8 worm cellular contexts compared by ENCODE assay signal in genomic region chrII:7337469-7337893, ce11.
A peak's percentile ranks its signal among the peaks of the same experiment; 100 is the strongest.
TF ChIP-seq lines count a peak whose summit lies in the region.

No protein-coding gene starts in this region.

TF ChIP-seq in whole organism, L1 larva, 84 proteins besides CTCF, POLR2A, EP300 and RAD21 (continues in another document):
- TF ChIP-seq C04F5.9 (tag; optimal IDR thresholded peaks at IDR 0.05; lab: Kevin White, UChicago), result no peak
- TF ChIP-seq C16A3.4 (tag; optimal IDR thresholded peaks at IDR 0.05; lab: Kevin White, UChicago), result peak; percentile 57
- TF ChIP-seq isw-1 (GFP tag; IDR thresholded peaks at IDR 0.05; lab: Robert Waterston, UW), result 0 out of 2 replicates have a peak, but pooled peaks have one; percentile 7
- TF ChIP-seq nhr-76 (tag; optimal IDR thresholded peaks at IDR 0.05; lab: Kevin White, UChicago), result no peak
- TF ChIP-seq fkh-10 (GFP tag; optimal IDR thresholded peaks at IDR 0.05; lab: Kevin White, UChicago), result no peak
- TF ChIP-seq snu-23 (GFP tag; optimal IDR thresholded peaks at IDR 0.05; lab: Kevin White, UChicago), result peak; percentile 83
- TF ChIP-seq ceh-88 (GFP tag; IDR thresholded peaks at IDR 0.05; lab: Robert Waterston, UW), result no peak
- TF ChIP-seq tbx-2 (tag; optimal IDR thresholded peaks at IDR 0.05; lab: Kevin White, UChicago), result peak; percentile 78
- peak; percentile 59 for TF ChIP-seq fkh-8 (tag; optimal IDR thresholded peaks at IDR 0.05; lab: Kevin White, UChicago)
- TF ChIP-seq xbp-1 (tag; optimal IDR thresholded peaks at IDR 0.05; lab: Kevin White, UChicago), result peak; percentile 74
- no peak for TF ChIP-seq efl-3 (GFP tag; optimal IDR thresholded peaks at IDR 0.05; lab: Kevin White, UChicago)

TF ChIP-seq in whole organism, L2 larva, 48 proteins besides CTCF, POLR2A, EP300 and RAD21 (continues in another document):
- no peak for TF ChIP-seq nhr-77 (tag; optimal IDR thresholded peaks at IDR 0.05; lab: Kevin White, UChicago)
- TF ChIP-seq gmeb-1 (tag; optimal IDR thresholded peaks at IDR 0.05; lab: Kevin White, UChicago), result peak; percentile 59
- peak; percentile 90 for TF ChIP-seq blmp-1 (tag; optimal IDR thresholded peaks at IDR 0.05; lab: Kevin White, UChicago; ENCODE audit: insufficient read depth)
- TF ChIP-seq Y55F3AM.14 (GFP tag; optimal IDR thresholded peaks at IDR 0.05; lab: Kevin White, UChicago), result peak; percentile 50
- TF ChIP-seq R02D3.7 (tag; optimal IDR thresholded peaks at IDR 0.05; lab: Kevin White, UChicago), result no peak
- TF ChIP-seq nhr-25 (tag; optimal IDR thresholded peaks at IDR 0.05; lab: Kevin White, UChicago), result peak; percentile 95
- no peak for TF ChIP-seq unc-39 (tag; optimal IDR thresholded peaks at IDR 0.05; lab: Kevin White, UChicago)
- TF ChIP-seq egl-27 (tag; optimal IDR thresholded peaks at IDR 0.05; lab: Kevin White, UChicago), result peak; percentile 75
- TF ChIP-seq crh-2 (tag; optimal IDR thresholded peaks at IDR 0.05; lab: Kevin White, UChicago), result peak; percentile 94
- peak; percentile 34 for TF ChIP-seq snpc-4 (tag; optimal IDR thresholded peaks at IDR 0.05; lab: Kevin White, UChicago)
- TF ChIP-seq ztf-4 (tag; optimal IDR thresholded peaks at IDR 0.05; lab: Kevin White, UChicago), result peak; percentile 72

TF ChIP-seq in whole organism, L3 larva, 47 proteins besides CTCF, POLR2A, EP300 and RAD21 (continues in another document):
- TF ChIP-seq nhr-25 (tag; optimal IDR thresholded peaks at IDR 0.05; lab: Kevin White, UChicago) (peak; percentile 90), R02D3.7 (tag; optimal IDR thresholded peaks at IDR 0.05; lab: Kevin White, UChicago) (peak; percentile 10), nhr-11 (tag; optimal IDR thresholded peaks at IDR 0.05; lab: Kevin White, UChicago) (no peak), pqm-1 (tag; optimal IDR thresholded peaks at IDR 0.05; lab: Kevin White, UChicago) (peak; percentile 95), lin-15B (tag; optimal IDR thresholded peaks at IDR 0.05; lab: Kevin White, UChicago) (peak; percentile 2), elt-3 (tag; optimal IDR thresholded peaks at IDR 0.05; lab: Kevin White, UChicago) (peak in 2 of 3 experiments; percentile 34 to 69), nfya-1 (tag; optimal IDR thresholded peaks at IDR 0.05; lab: Kevin White, UChicago; ENCODE audit: insufficient read depth) (peak; percentile 72), hmg-11 (tag; optimal IDR thresholded peaks at IDR 0.05; lab: Kevin White, UChicago) (peak; percentile 61), nhr-237 (tag; optimal IDR thresholded peaks at IDR 0.05; lab: Kevin White, UChicago) (no peak), ama-1 (optimal IDR thresholded peaks at IDR 0.05; lab: Kevin White, UChicago) (peak; percentile 17), unc-39 (tag; optimal IDR thresholded peaks at IDR 0.05; lab: Kevin White, UChicago) (no peak), elt-2 (tag; optimal IDR thresholded peaks at IDR 0.05; lab: Kevin White, UChicago) (peak; percentile 94)

TF ChIP-seq in whole organism, L4 larva, 104 proteins besides CTCF, POLR2A, EP300 and RAD21 (continues in another document):
- TF ChIP-seq lin-1 (GFP tag; IDR thresholded peaks at IDR 0.05; lab: Robert Waterston, UW) (peak; percentile 62; the same call in 1 of the 2 replicates), ztf-7 (tag; optimal IDR thresholded peaks at IDR 0.05; lab: Kevin White, UChicago) (peak; percentile 36), nhr-102 (tag; optimal IDR thresholded peaks at IDR 0.05; lab: Kevin White, UChicago) (peak; percentile 92), dpl-1 (GFP tag; optimal IDR thresholded peaks at IDR 0.05; lab: Kevin White, UChicago) (peak; percentile 27), T26A8.4 (GFP tag; IDR thresholded peaks at IDR 0.05; lab: Robert Waterston, UW) (peak; percentile 59; the same call in 1 of the 2 replicates), mdt-29 (GFP tag; IDR thresholded peaks at IDR 0.05; lab: Robert Waterston, UW) (no peak), D1046.2 (GFP tag; IDR thresholded peaks at IDR 0.05; lab: Robert Waterston, UW) (no peak), lin-15B (tag; optimal IDR thresholded peaks at IDR 0.05; lab: Kevin White, UChicago) (no peak), nhr-77 (tag; optimal IDR thresholded peaks at IDR 0.05; lab: Kevin White, UChicago) (peak; percentile 83), daf-16 (GFP tag; optimal IDR thresholded peaks at IDR 0.05; lab: Kevin White, UChicago) (no peak), daf-16 (tag; optimal IDR thresholded peaks at IDR 0.05; lab: Kevin White, UChicago) (peak; percentile 59), daf-19 (GFP tag; conservative IDR thresholded peaks at IDR 0.05; lab: Robert Waterston, UW) (no peak)

TF ChIP-seq in whole organism, late embryonic, 69 proteins besides CTCF, POLR2A, EP300 and RAD21 (continues in another document):
- peak; percentile 3 for TF ChIP-seq nfya-1 (tag; optimal IDR thresholded peaks at IDR 0.05; lab: Kevin White, UChicago)
- peak; percentile 15 for TF ChIP-seq ceh-18 (tag; optimal IDR thresholded peaks at IDR 0.05; lab: Kevin White, UChicago)
- TF ChIP-seq T23F11.4 (GFP tag; optimal IDR thresholded peaks at IDR 0.05; lab: Kevin White, UChicago), result no peak
- TF ChIP-seq C38D4.7 (GFP tag; optimal IDR thresholded peaks at IDR 0.05; lab: Kevin White, UChicago), result no peak
- TF ChIP-seq che-1 (tag; optimal IDR thresholded peaks at IDR 0.05; lab: Kevin White, UChicago), result no peak
- no peak for TF ChIP-seq K09A11.1 (tag; optimal IDR thresholded peaks at IDR 0.05; lab: Kevin White, UChicago; ENCODE audit: insufficient read depth)
- TF ChIP-seq unc-86 (tag; optimal IDR thresholded peaks at IDR 0.05; lab: Kevin White, UChicago), result no peak
- peak; percentile 17 for TF ChIP-seq ceh-31 (tag; optimal IDR thresholded peaks at IDR 0.05; lab: Kevin White, UChicago)
- no peak for TF ChIP-seq pha-2 (tag; optimal IDR thresholded peaks at IDR 0.05; lab: Kevin White, UChicago)
- peak; percentile 63 for TF ChIP-seq hlh-30 (tag; optimal IDR thresholded peaks at IDR 0.05; lab: Kevin White, UChicago; ENCODE audit: insufficient read depth)
- TF ChIP-seq elt-2 (tag; optimal IDR thresholded peaks at IDR 0.05; lab: Kevin White, UChicago), result peak; percentile 36
- TF ChIP-seq dve-1 (tag; optimal IDR thresholded peaks at IDR 0.05; lab: Kevin White, UChicago), result peak; percentile 7

TF ChIP-seq in whole organism, midembryonic, 9 proteins besides CTCF, POLR2A, EP300 and RAD21:
- no peak for TF ChIP-seq med-1 (GFP tag; optimal IDR thresholded peaks at IDR 0.05; lab: Kevin White, UChicago; ENCODE audit: insufficient read depth)
- TF ChIP-seq cog-1 (tag; optimal IDR thresholded peaks at IDR 0.05; lab: Kevin White, UChicago), result peak; percentile 15
- no peak for TF ChIP-seq tab-1 (GFP tag; IDR thresholded peaks at IDR 0.05; lab: Robert Waterston, UW)

TF ChIP-seq in whole organism, mixed stage, embryonic, 35 proteins besides CTCF, POLR2A, EP300 and RAD21:
- no peak for TF ChIP-seq tbx-8 (GFP tag; optimal IDR thresholded peaks at IDR 0.05; lab: Kevin White, UChicago)
- no peak for TF ChIP-seq sptf-1 (tag; optimal IDR thresholded peaks at IDR 0.05; lab: Kevin White, UChicago)
- TF ChIP-seq pha-4 (tag; optimal IDR thresholded peaks at IDR 0.05; lab: Kevin White, UChicago), result peak; percentile 27
- TF ChIP-seq mep-1 (tag; optimal IDR thresholded peaks at IDR 0.05; lab: Kevin White, UChicago), result peak; percentile 50
- TF ChIP-seq nhr-28 (tag; optimal IDR thresholded peaks at IDR 0.05; lab: Kevin White, UChicago), result no peak
- no peak for TF ChIP-seq flh-1 (GFP tag; optimal IDR thresholded peaks at IDR 0.05; lab: Kevin White, UChicago)
- no peak for TF ChIP-seq zip-8 (tag; optimal IDR thresholded peaks at IDR 0.05; lab: Kevin White, UChicago)
- no peak for TF ChIP-seq nhr-2 (tag; optimal IDR thresholded peaks at IDR 0.05; lab: Kevin White, UChicago)

TF ChIP-seq in whole organism, young adult, 124 proteins besides CTCF, POLR2A, EP300 and RAD21 (continues in another document):
- TF ChIP-seq die-1 (tag; optimal IDR thresholded peaks at IDR 0.05; lab: Kevin White, UChicago) (peak; percentile 66), F33H1.4 (GFP tag; IDR thresholded peaks at IDR 0.05; lab: Robert Waterston, UW) (no peak), ztf-18 (tag; optimal IDR thresholded peaks at IDR 0.05; lab: Kevin White, UChicago) (no peak), ztf-22 (GFP tag; optimal IDR thresholded peaks at IDR 0.05; lab: Kevin White, UChicago) (peak; percentile 64), ceh-58 (GFP tag; IDR thresholded peaks at IDR 0.05; lab: Robert Waterston, UW) (no peak), him-1 (tag; optimal IDR thresholded peaks at IDR 0.05; lab: Kevin White, UChicago) (no peak), rpc-1 (optimal IDR thresholded peaks at IDR 0.05; lab: Kevin White, UChicago) (no peak), rpc-1 (tag; optimal IDR thresholded peaks at IDR 0.05; lab: Kevin White, UChicago) (no peak), hrde-1 (tag; optimal IDR thresholded peaks at IDR 0.05; lab: Kevin White, UChicago; ENCODE audit: borderline replicate concordance) (no peak), madf-3 (GFP tag; IDR thresholded peaks at IDR 0.05; lab: Robert Waterston, UW) (no peak), somi-1 (GFP tag; optimal IDR thresholded peaks at IDR 0.05; lab: Kevin White, UChicago) (peak; percentile 82), nfya-2 (GFP tag; IDR thresholded peaks at IDR 0.05; lab: Robert Waterston, UW) (no peak), madf-10 (tag; optimal IDR thresholded peaks at IDR 0.05; lab: Kevin White, UChicago) (peak; percentile 18), attf-3 (GFP tag; conservative IDR thresholded peaks at IDR 0.05; lab: Robert Waterston, UW) (no peak), mes-4 (tag; optimal IDR thresholded peaks at IDR 0.05; lab: Kevin White, UChicago) (no peak), lin-54 (GFP tag; optimal IDR thresholded peaks at IDR 0.05; lab: Kevin White, UChicago) (no peak), nhr-27 (tag; optimal IDR thresholded peaks at IDR 0.05; lab: Kevin White, UChicago) (no peak), mel-28 (tag; optimal IDR thresholded peaks at IDR 0.05; lab: Kevin White, UChicago; ENCODE audit: borderline replicate concordance) (no peak), K11D2.4 (GFP tag; IDR thresholded peaks at IDR 0.05; lab: Robert Waterston, UW) (peak; percentile 54; the same call in 1 of the 2 replicates), madf-8 (GFP tag; conservative IDR thresholded peaks at IDR 0.05; lab: Robert Waterston, UW) (no peak), ets-4 (GFP tag; optimal IDR thresholded peaks at IDR 0.05; lab: Kevin White, UChicago) (peak; percentile 8), F49E8.2 (tag; optimal IDR thresholded peaks at IDR 0.05; lab: Kevin White, UChicago; ENCODE audit: insufficient read depth) (no peak), attf-6 (GFP tag; IDR thresholded peaks at IDR 0.05; lab: Robert Waterston, UW) (no peak), lin-35 (GFP tag; optimal IDR thresholded peaks at IDR 0.05; lab: Kevin White, UChicago) (no peak), lin-26 (GFP tag; IDR thresholded peaks at IDR 0.05; lab: Robert Waterston, UW) (peak; percentile 68; the same call in 1 of the 2 replicates), mxl-1 (tag; optimal IDR thresholded peaks at IDR 0.05; lab: Kevin White, UChicago) (no peak), ceh-91 (GFP tag; IDR thresholded peaks at IDR 0.05; lab: Robert Waterston, UW) (no peak), ZK185.1 (tag; optimal IDR thresholded peaks at IDR 0.05; lab: Kevin White, UChicago; ENCODE audit: poor library complexity, severe bottlenecking) (no peak), hmg-1.2 (GFP tag; IDR thresholded peaks at IDR 0.05; lab: Robert Waterston, UW) (peak; percentile 91)
